Worm (Caenorhabditis elegans): ENCODE results near the gene tsp-10.

tsp-10 gene

ce11 chrII:6745783-6746182 lies 27.4 kb downstream of the tsp-10 start, which contains the start of gene ins-14:
ins-14 (minus strand) TSS chrII:6745814.
- no peak for TF ChIP-seq lin-11 (tag; optimal IDR thresholded peaks at IDR 0.05)
- TF ChIP-seq odd-2 (tag; optimal IDR thresholded peaks at IDR 0.05): no peak
- no peak for TF ChIP-seq ceh-22 (tag; optimal IDR thresholded peaks at IDR 0.05)
- no peak for TF ChIP-seq che-1 (tag; optimal IDR thresholded peaks at IDR 0.05)
- no peak for TF ChIP-seq C08G9.2 (tag; optimal IDR thresholded peaks at IDR 0.05)
- TF ChIP-seq nhr-11 (tag; optimal IDR thresholded peaks at IDR 0.05): no peak
- no peak for TF ChIP-seq ets-4 (tag; optimal IDR thresholded peaks at IDR 0.05)
- TF ChIP-seq ceh-30 (tag; optimal IDR thresholded peaks at IDR 0.05): no peak

- TF ChIP-seq ets-4 (tag; optimal IDR thresholded peaks at IDR 0.05) (no peak), syd-9 (tag; optimal IDR thresholded peaks at IDR 0.05) (no peak), ceh-14 (tag; optimal IDR thresholded peaks at IDR 0.05) (no peak), pat-9 (tag; optimal IDR thresholded peaks at IDR 0.05) (no peak), C38D4.7 (GFP tag; optimal IDR thresholded peaks at IDR 0.05) (no peak), madf-2 (tag; optimal IDR thresholded peaks at IDR 0.05) (no peak), pqm-1 (tag; optimal IDR thresholded peaks at IDR 0.05) (no peak), fkh-10 (GFP tag; optimal IDR thresholded peaks at IDR 0.05) (no peak), F13H6.1 (tag; optimal IDR thresholded peaks at IDR 0.05) (no peak), tbx-7 (tag; optimal IDR thresholded peaks at IDR 0.05) (no peak)
Observed at ce11 chrII:6746404-6746803, 28.0 kb downstream of the tsp-10 start, which contains the start of gene F41G3.5. F41G3.5 (plus strand) TSS chrII:6746704.

ce11 chrII:6749422-6749821 lies 31.0 kb downstream of the tsp-10 start, which contains the start of gene F41G3.10:
F41G3.10 (minus strand) TSS chrII:6749522.
- TF ChIP-seq unc-86 (tag; optimal IDR thresholded peaks at IDR 0.05): no peak
- TF ChIP-seq odd-2 (tag; optimal IDR thresholded peaks at IDR 0.05): no peak
- no peak for TF ChIP-seq fkh-10 (GFP tag; optimal IDR thresholded peaks at IDR 0.05)
- no peak for TF ChIP-seq pat-9 (tag; optimal IDR thresholded peaks at IDR 0.05)
- no peak for TF ChIP-seq ceh-14 (tag; optimal IDR thresholded peaks at IDR 0.05)
- no peak for TF ChIP-seq pax-1 (tag; optimal IDR thresholded peaks at IDR 0.05)
- TF ChIP-seq syd-9 (tag; optimal IDR thresholded peaks at IDR 0.05): no peak
- no peak for TF ChIP-seq dve-1 (tag; optimal IDR thresholded peaks at IDR 0.05)
- TF ChIP-seq ahr-1 (tag; optimal IDR thresholded peaks at IDR 0.05): no peak
- TF ChIP-seq T23F11.4 (GFP tag; optimal IDR thresholded peaks at IDR 0.05): no peak
- no peak for TF ChIP-seq hlh-15 (tag; optimal IDR thresholded peaks at IDR 0.05)
- TF ChIP-seq che-1 (tag; optimal IDR thresholded peaks at IDR 0.05): no peak
- no peak for TF ChIP-seq ceh-24 (tag; optimal IDR thresholded peaks at IDR 0.05)
- no peak for TF ChIP-seq sox-4 (tag; optimal IDR thresholded peaks at IDR 0.05)
- no peak for TF ChIP-seq fkh-6 (tag; optimal IDR thresholded peaks at IDR 0.05)
- TF ChIP-seq ets-4 (tag; optimal IDR thresholded peaks at IDR 0.05): no peak

ce11 chrII:6750929-6751328 lies 32.5 kb downstream of the tsp-10 start, which contains the start of gene F41G3.20:
F41G3.20 (minus strand) TSS chrII:6751029.
- TF ChIP-seq tbx-2 (tag; optimal IDR thresholded peaks at IDR 0.05): no peak
- no peak for TF ChIP-seq lim-6 (tag; optimal IDR thresholded peaks at IDR 0.05)
- TF ChIP-seq hlh-30 (tag; optimal IDR thresholded peaks at IDR 0.05; ENCODE audit: insufficient read depth): no peak
- no peak for TF ChIP-seq fkh-6 (tag; optimal IDR thresholded peaks at IDR 0.05)
- no peak for TF ChIP-seq ceh-45 (GFP tag; IDR thresholded peaks at IDR 0.05)
- no peak for TF ChIP-seq ceh-9 (tag; optimal IDR thresholded peaks at IDR 0.05)
- TF ChIP-seq ceh-48 (tag; optimal IDR thresholded peaks at IDR 0.05): no peak
- TF ChIP-seq unc-86 (tag; optimal IDR thresholded peaks at IDR 0.05): no peak
- no peak for TF ChIP-seq ceh-6 (GFP tag; optimal IDR thresholded peaks at IDR 0.05)
- no peak for TF ChIP-seq unc-55 (GFP tag; optimal IDR thresholded peaks at IDR 0.05)
- no peak for TF ChIP-seq hlh-8 (tag; optimal IDR thresholded peaks at IDR 0.05)
- TF ChIP-seq mec-3 (tag; optimal IDR thresholded peaks at IDR 0.05; ENCODE audit: borderline replicate concordance): no peak
- no peak for TF ChIP-seq lin-11 (tag; optimal IDR thresholded peaks at IDR 0.05)
- TF ChIP-seq ceh-18 (tag; optimal IDR thresholded peaks at IDR 0.05): no peak
- TF ChIP-seq C38D4.7 (GFP tag; optimal IDR thresholded peaks at IDR 0.05): no peak
- TF ChIP-seq ceh-34 (tag; optimal IDR thresholded peaks at IDR 0.05): no peak
